Worm (Caenorhabditis elegans) whole organism, late embryonic: ENCODE data around the gene R05H10.3.

ENCODE experiments used
- C08G9.2 ChIP-seq: sonication (generic microtip); optimal IDR thresholded peaks from 2 replicates; lab custom pipeline; 2016; ENCODE audit warnings: mild to moderate bottlenecking, missing genetic modification characterization, moderate library complexity, missing compliant biosample characterization
- C38D4.7 ChIP-seq: fragments of 200-800 bp; sonication (Bioruptor generic); optimal IDR thresholded peaks from 2 replicates; lab custom pipeline; 2018; ENCODE audit warnings: mild to moderate bottlenecking, missing genetic modification characterization, moderate library complexity, missing compliant biosample characterization
- F13H6.1 ChIP-seq: sonication (generic microtip); optimal IDR thresholded peaks from 2 replicates; lab custom pipeline; 2016; ENCODE audit warnings: missing genetic modification characterization, missing compliant biosample characterization
- K02D7.2 ChIP-seq: sonication (generic microtip); optimal IDR thresholded peaks from 2 replicates; lab custom pipeline; 2017; ENCODE audit warnings: mild to moderate bottlenecking, missing genetic modification characterization, missing compliant biosample characterization
- ceh-14 ChIP-seq: sonication (generic microtip); optimal IDR thresholded peaks from 2 replicates; lab custom pipeline; 2016; ENCODE audit warnings: missing genotype, missing genetic modification characterization, missing compliant biosample characterization
- ceh-31 ChIP-seq: sonication (generic microtip); optimal IDR thresholded peaks from 2 replicates; lab custom pipeline; 2016; ENCODE audit warnings: missing genetic modification characterization, missing compliant biosample characterization
- ceh-34 ChIP-seq: sonication (generic microtip); optimal IDR thresholded peaks from 2 replicates; lab custom pipeline; 2016; ENCODE audit warnings: mild to moderate bottlenecking, missing genetic modification characterization, missing compliant biosample characterization
- ceh-48 ChIP-seq: sonication (generic microtip); optimal IDR thresholded peaks from 2 replicates; lab custom pipeline; 2016; ENCODE audit warnings: missing genetic modification characterization, inconsistent platforms, missing compliant biosample characterization
- dmd-4 ChIP-seq: sonication (generic microtip); optimal IDR thresholded peaks from 2 replicates; lab custom pipeline; 2016; ENCODE audit warnings: borderline replicate concordance, missing genetic modification characterization, missing compliant biosample characterization
- ets-4 ChIP-seq: sonication (generic microtip); optimal IDR thresholded peaks from 2 replicates; lab custom pipeline; 2016; ENCODE audit warnings: missing genetic modification characterization, missing compliant biosample characterization
- fax-1 ChIP-seq: sonication (generic microtip); optimal IDR thresholded peaks from 2 replicates; lab custom pipeline; 2016; ENCODE audit warnings: missing genotype, missing genetic modification characterization, missing compliant biosample characterization
- fkh-10 ChIP-seq: fragments of 150-350 bp; optimal IDR thresholded peaks from 2 replicates; lab custom pipeline; 2014; ENCODE audit warnings: missing biosample characterization, missing genetic modification reagents, missing genetic modification characterization
- gmeb-2 ChIP-seq: sonication (generic microtip); optimal IDR thresholded peaks from 2 replicates; lab custom pipeline; 2016; ENCODE audit warnings: missing genetic modification characterization, inconsistent platforms, missing compliant biosample characterization
- hlh-15 ChIP-seq: sonication (generic microtip); optimal IDR thresholded peaks from 2 replicates; lab custom pipeline; 2016; ENCODE audit warnings: missing genetic modification characterization, missing compliant biosample characterization
- hlh-30 ChIP-seq: sonication (generic microtip); optimal IDR thresholded peaks from 2 replicates; lab custom pipeline; 2017; ENCODE audit warnings: antibody characterized with exemption, missing genetic modification characterization, missing compliant biosample characterization; ENCODE audit not compliant: insufficient read depth
- hlh-8 ChIP-seq: sonication (generic microtip); optimal IDR thresholded peaks from 2 replicates; lab custom pipeline; 2016; ENCODE audit warnings: missing genotype, missing genetic modification characterization, missing compliant biosample characterization
- lim-6 ChIP-seq: sonication (generic microtip); optimal IDR thresholded peaks from 2 replicates; lab custom pipeline; 2016; ENCODE audit warnings: missing genetic modification characterization, missing compliant biosample characterization
- lin-11 ChIP-seq: fragments of 200-800 bp; sonication (Bioruptor generic); optimal IDR thresholded peaks from 2 replicates; lab custom pipeline; 2018; ENCODE audit warnings: mild to moderate bottlenecking, missing genetic modification characterization, missing compliant biosample characterization
- mec-3 ChIP-seq: sonication (generic microtip); optimal IDR thresholded peaks from 2 replicates; lab custom pipeline; 2016; ENCODE audit warnings: borderline replicate concordance, missing genetic modification characterization, missing compliant biosample characterization
- nhr-11 ChIP-seq: fragments of 150-350 bp; optimal IDR thresholded peaks from 2 replicates; lab custom pipeline; 2014; ENCODE audit warnings: missing biosample characterization, missing genetic modification characterization
- npax-4 ChIP-seq: sonication (generic microtip); optimal IDR thresholded peaks from 2 replicates; lab custom pipeline; 2016; ENCODE audit warnings: missing genetic modification characterization, missing compliant biosample characterization
- odd-2 ChIP-seq: sonication (generic microtip); optimal IDR thresholded peaks from 2 replicates; lab custom pipeline; 2017; ENCODE audit warnings: antibody characterized with exemption, mild to moderate bottlenecking, missing genetic modification characterization, missing compliant biosample characterization
- pax-1 ChIP-seq: fragments of 150-350 bp; optimal IDR thresholded peaks from 2 replicates; lab custom pipeline; 2014; ENCODE audit warnings: missing biosample characterization, missing genetic modification characterization
- pha-2 ChIP-seq: sonication (generic microtip); optimal IDR thresholded peaks from 2 replicates; lab custom pipeline; 2017; ENCODE audit warnings: mild to moderate bottlenecking, missing genetic modification characterization, missing compliant biosample characterization
- pha-4 ChIP-seq: fragments of 150-350 bp; optimal IDR thresholded peaks from 2 replicates; lab custom pipeline; 2018; ENCODE audit warnings: missing biosample characterization, missing genetic modification reagents, missing genetic modification characterization
- pqm-1 ChIP-seq: sonication (generic microtip); optimal IDR thresholded peaks from 2 replicates; lab custom pipeline; 2016; ENCODE audit warnings: missing genetic modification characterization, missing compliant biosample characterization
- pros-1 ChIP-seq: fragments of 150-350 bp; optimal IDR thresholded peaks from 2 replicates; lab custom pipeline; 2014; ENCODE audit warnings: missing biosample characterization, missing genetic modification reagents, missing genetic modification characterization
- rnt-1 ChIP-seq: sonication (generic microtip); optimal IDR thresholded peaks from 2 replicates; lab custom pipeline; 2016; ENCODE audit warnings: missing genetic modification characterization, missing compliant biosample characterization
- sdc-2 ChIP-seq: sonication (generic microtip); optimal IDR thresholded peaks from 2 replicates; lab custom pipeline; 2016; ENCODE audit warnings: missing genotype, missing genetic modification characterization, missing compliant biosample characterization
- sox-2 ChIP-seq: fragments of 200-800 bp; sonication (Bioruptor generic); IDR thresholded peaks from 2 replicates; pipeline ENCODE4 v1.3.6; 2022; ENCODE audit warnings: missing genetic modification reagents, missing genetic modification characterization, missing compliant biosample characterization
- syd-9 ChIP-seq: sonication (generic microtip); optimal IDR thresholded peaks from 2 replicates; lab custom pipeline; 2016; ENCODE audit warnings: mild to moderate bottlenecking, missing genetic modification characterization, moderate library complexity, missing compliant biosample characterization
- tbx-7 ChIP-seq: sonication (generic microtip); optimal IDR thresholded peaks from 2 replicates; lab custom pipeline; 2016; ENCODE audit warnings: missing genotype, missing genetic modification characterization, missing compliant biosample characterization
- ttx-3 ChIP-seq: sonication (generic microtip); optimal IDR thresholded peaks from 2 replicates; lab custom pipeline; 2016; ENCODE audit warnings: missing genetic modification reagents, missing genetic modification characterization, missing compliant biosample characterization
- unc-55 ChIP-seq: sonication (generic microtip); optimal IDR thresholded peaks from 2 replicates; lab custom pipeline; 2017; ENCODE audit warnings: missing biosample characterization, missing genetic modification reagents, missing genetic modification characterization
- zip-5 ChIP-seq: sonication (generic microtip); optimal IDR thresholded peaks from 2 replicates; lab custom pipeline; 2016; ENCODE audit warnings: missing genetic modification characterization, missing compliant biosample characterization
- ztf-16 ChIP-seq: sonication (generic microtip); optimal IDR thresholded peaks from 2 replicates; lab custom pipeline; 2017; ENCODE audit warnings: missing genetic modification characterization, missing compliant biosample characterization

The R05H10.3 gene

ce11 chrII:14903611-14904010 is 33.9 kb downstream of the R05H10.3 start:
- no peak for TF ChIP-seq pqm-1
- TF ChIP-seq mec-3 (tag; lab: Kevin White, UChicago): no peak
- no peak for TF ChIP-seq rnt-1
- TF ChIP-seq ttx-3 (tag; lab: Kevin White, UChicago): no peak
- no peak for TF ChIP-seq tbx-7 (tag; lab: Kevin White, UChicago)
- no peak for TF ChIP-seq hlh-30 (tag; lab: Kevin White, UChicago)
- TF ChIP-seq pax-1 (tag; lab: Kevin White, UChicago): no peak
- no peak for TF ChIP-seq pha-4 (tag; lab: Kevin White, UChicago)
- TF ChIP-seq lim-6 (tag; lab: Kevin White, UChicago): no peak
- no peak for TF ChIP-seq hlh-15 (tag; lab: Kevin White, UChicago)
- TF ChIP-seq hlh-8 (tag; lab: Kevin White, UChicago): no peak
- TF ChIP-seq ceh-14 (tag; lab: Kevin White, UChicago): no peak
- TF ChIP-seq zip-5 (tag; lab: Kevin White, UChicago): no peak

- TF ChIP-seq fax-1 (tag; lab: Kevin White, UChicago): no peak
- no peak for TF ChIP-seq ztf-16 (tag; lab: Kevin White, UChicago)
- TF ChIP-seq F13H6.1 (tag; lab: Kevin White, UChicago): no peak
- TF ChIP-seq sox-2 (GFP tag; lab: Robert Waterston, UW): no peak
- TF ChIP-seq pqm-1: no peak
- TF ChIP-seq ceh-31 (tag; lab: Kevin White, UChicago): no peak
Measured at ce11 chrII:14904635-14905034, 34.9 kb downstream of the R05H10.3 start.

ce11 chrII:14907719-14908118 is 38.0 kb downstream of the R05H10.3 start:
- no peak for TF ChIP-seq unc-55 (GFP tag; lab: Kevin White, UChicago)
- TF ChIP-seq sdc-2: no peak
- no peak for TF ChIP-seq ets-4 (tag; lab: Kevin White, UChicago)
- TF ChIP-seq fkh-10 (GFP tag; lab: Kevin White, UChicago): no peak
- TF ChIP-seq ceh-34 (tag; lab: Kevin White, UChicago): no peak
- no peak for TF ChIP-seq dmd-4 (tag; lab: Kevin White, UChicago)
- no peak for TF ChIP-seq pros-1 (tag; lab: Kevin White, UChicago)
- TF ChIP-seq odd-2 (tag; lab: Kevin White, UChicago): no peak
- TF ChIP-seq pha-2 (tag; lab: Kevin White, UChicago): no peak

- TF ChIP-seq sox-2 (GFP tag; lab: Robert Waterston, UW) (no peak), C38D4.7 (GFP tag; lab: Kevin White, UChicago) (no peak), nhr-11 (no peak), lin-11 (tag; lab: Kevin White, UChicago) (no peak), C08G9.2 (tag; lab: Kevin White, UChicago) (no peak), npax-4 (tag; lab: Kevin White, UChicago) (no peak), gmeb-2 (no peak), K02D7.2 (no peak), syd-9 (tag; lab: Kevin White, UChicago) (no peak), ceh-48 (tag; lab: Kevin White, UChicago) (no peak)
Measured at ce11 chrII:14910307-14910706, 40.6 kb downstream of the R05H10.3 start, which contains the start of gene R03C1.1. R03C1.1 (minus strand) TSS chrII:14910407.

- no peak for TF ChIP-seq hlh-8 (tag; lab: Kevin White, UChicago)
- peak; percentile 9 for TF ChIP-seq hlh-30 (tag; lab: Kevin White, UChicago)
Measured at ce11 chrII:14916848-14917247, 47.1 kb downstream of the R05H10.3 start.
